Fruit fly (Drosophila melanogaster): ENCODE data around the gene Mtch.

The Mtch gene

dm6 chr3L:233251-233650 is 48.8 kb downstream of the Mtch start, which contains the start of gene CG34453:
Gene CG34453, minus strand, starts transcription at chr3L:233351.
- TF ChIP-seq CG17801 (GFP tag; optimal IDR thresholded peaks at IDR 0.05; ENCODE audit: partially characterized antibody), result no peak

- no peak for TF ChIP-seq CG17801 (GFP tag; optimal IDR thresholded peaks at IDR 0.05; ENCODE audit: partially characterized antibody)
Measured at dm6 chr3L:234337-234736, 49.9 kb downstream of the Mtch start.

All from ovary, adult (tissue).